Worm (Caenorhabditis elegans) whole organism, L4 larva: ENCODE results near the gene smc-3.

ENCODE experiments used
- T20F7.1 ChIP-seq: fragments of 200-800 bp; sonication (Bioruptor generic); optimal IDR thresholded peaks from 2 replicates; lab custom pipeline; 2018; ENCODE audit warnings: mild to moderate bottlenecking, missing genetic modification characterization, missing compliant biosample characterization
- T26A8.4 ChIP-seq: fragments of 200-800 bp; sonication (Bioruptor generic); IDR thresholded peaks from 2 replicates; pipeline ENCODE4 v1.3.6; 2022; ENCODE audit warnings: missing genetic modification characterization, missing compliant biosample characterization
- Y75B8A.6 ChIP-seq: fragments of 200-800 bp; sonication (Bioruptor generic); IDR thresholded peaks from 2 replicates; pipeline ENCODE4 v1.3.6; 2022; ENCODE audit warnings: missing genetic modification reagents, missing genetic modification characterization, missing compliant biosample characterization
- aha-1 ChIP-seq: fragments of 150-350 bp; peaks from one replicate; lab custom pipeline; 2014; ENCODE audit warnings: missing biosample characterization, missing genetic modification characterization
- aly-2 ChIP-seq: sonication (generic microtip); optimal IDR thresholded peaks from 2 replicates; lab custom pipeline; 2018; ENCODE audit warnings: missing biosample characterization, missing genetic modification characterization
- ceh-28 ChIP-seq: fragments of 150-350 bp; optimal IDR thresholded peaks from 2 replicates; lab custom pipeline; 2014; ENCODE audit warnings: missing biosample characterization, missing genetic modification reagents, missing genetic modification characterization
- ctbp-1 ChIP-seq: fragments of 200-800 bp; sonication (Bioruptor generic); IDR thresholded peaks from 2 replicates; pipeline ENCODE4 v1.3.6; 2022; ENCODE audit warnings: missing genetic modification reagents, missing genetic modification characterization, missing compliant biosample characterization
- daf-12 ChIP-seq: fragments of 150-350 bp; optimal IDR thresholded peaks from 2 replicates; lab custom pipeline; 2014; ENCODE audit warnings: missing biosample characterization, missing genetic modification reagents, missing genetic modification characterization
- daf-19 ChIP-seq: fragments of 200-800 bp; sonication (Bioruptor generic); conservative IDR thresholded peaks from 2 replicates; pipeline ENCODE4 v1.3.6; 2022; ENCODE audit warnings: missing genetic modification characterization, missing compliant biosample characterization
- dmd-6 ChIP-seq: fragments of 200-800 bp; sonication (Bioruptor generic); IDR thresholded peaks from 2 replicates; pipeline ENCODE4 v1.3.6; 2022; ENCODE audit warnings: missing genetic modification reagents, missing genetic modification characterization, missing compliant biosample characterization
- dmd-8 ChIP-seq: fragments of 200-800 bp; sonication (Bioruptor generic); IDR thresholded peaks from 2 replicates; pipeline ENCODE4 v1.3.6; 2022; ENCODE audit warnings: missing genetic modification characterization, missing compliant biosample characterization
- dpl-1 ChIP-seq: fragments of 150-350 bp; optimal IDR thresholded peaks from 2 replicates; lab custom pipeline; 2014; ENCODE audit warnings: missing biosample characterization, missing genetic modification reagents, missing genetic modification characterization
- duxl-1 ChIP-seq: sonication (generic microtip); optimal IDR thresholded peaks from 2 replicates; lab custom pipeline; 2016; ENCODE audit warnings: mild to moderate bottlenecking, missing genetic modification characterization, moderate library complexity, missing compliant biosample characterization; ENCODE audit not compliant: poor library complexity
- dve-1 ChIP-seq: sonication (generic microtip); optimal IDR thresholded peaks from 2 replicates; lab custom pipeline; 2017; ENCODE audit warnings: antibody characterized with exemption, mild to moderate bottlenecking, missing genetic modification characterization, missing compliant biosample characterization; ENCODE audit not compliant: insufficient read depth
- egl-43 ChIP-seq: fragments of 200-800 bp; sonication (Bioruptor generic); IDR thresholded peaks from 2 replicates; pipeline ENCODE4 v1.3.6; 2022; ENCODE audit warnings: missing genetic modification reagents, missing genetic modification characterization, missing compliant biosample characterization
- fkh-10 ChIP-seq: fragments of 150-350 bp; optimal IDR thresholded peaks from 2 replicates; lab custom pipeline; 2014; ENCODE audit warnings: missing biosample characterization, missing genetic modification reagents, missing genetic modification characterization
- fos-1 ChIP-seq: fragments of 150-350 bp; optimal IDR thresholded peaks from 2 replicates; lab custom pipeline; 2014; ENCODE audit warnings: missing biosample characterization, missing genetic modification characterization
- hif-1 ChIP-seq, 2 experiments: sonication (generic microtip); optimal IDR thresholded peaks; 2 replicates each; lab custom pipeline; 2016 to 2017; ENCODE audit warnings: missing compliant biosample characterization in 2 of 2, missing genetic modification characterization in 2 of 2, missing genetic modification reagents in 2 of 2, missing genotype in 2 of 2, mild to moderate bottlenecking in 1 of 2
- hlh-11 ChIP-seq: fragments of 200-800 bp; sonication (Bioruptor generic); optimal IDR thresholded peaks from 2 replicates; lab custom pipeline; 2018; ENCODE audit warnings: mild to moderate bottlenecking, missing genetic modification characterization, missing compliant biosample characterization
- hlh-30 ChIP-seq: sonication (generic microtip); optimal IDR thresholded peaks from 2 replicates; lab custom pipeline; 2017; ENCODE audit warnings: antibody characterized with exemption, mild to moderate bottlenecking, missing genetic modification characterization, missing compliant biosample characterization; ENCODE audit not compliant: insufficient read depth
- lin-29 ChIP-seq: fragments of 200-800 bp; sonication (Bioruptor generic); IDR thresholded peaks from 2 replicates; pipeline ENCODE4 v1.3.6; 2022; ENCODE audit warnings: missing genetic modification reagents, missing genetic modification characterization, missing compliant biosample characterization
- lir-3 ChIP-seq: sonication (generic microtip); optimal IDR thresholded peaks from 2 replicates; lab custom pipeline; 2016; ENCODE audit warnings: mild to moderate bottlenecking, missing genetic modification characterization, missing compliant biosample characterization
- madf-5 ChIP-seq, 2 experiments: fragments of 200-800 bp; sonication (Bioruptor generic); IDR thresholded peaks; 2 replicates each; pipeline ENCODE4 v1.3.6; 2022; ENCODE audit warnings: missing compliant biosample characterization in 2 of 2, missing genetic modification characterization in 2 of 2
- madf-9 ChIP-seq: fragments of 200-800 bp; sonication (Bioruptor generic); conservative IDR thresholded peaks from 2 replicates; pipeline ENCODE4 v1.3.6; 2022; ENCODE audit warnings: missing genetic modification reagents, missing genetic modification characterization, missing compliant biosample characterization
- mep-1 ChIP-seq: fragments of 150-350 bp; sonication (generic microtip); optimal IDR thresholded peaks from 3 replicates; lab custom pipeline; 2014; ENCODE audit warnings: missing biosample characterization, missing genetic modification characterization
- nhr-237 ChIP-seq: sonication (generic microtip); optimal IDR thresholded peaks from 2 replicates; lab custom pipeline; 2017; ENCODE audit warnings: missing biosample characterization, missing genetic modification characterization
- nhr-25 ChIP-seq: sonication (generic microtip); optimal IDR thresholded peaks from 2 replicates; lab custom pipeline; 2017; ENCODE audit warnings: missing genetic modification characterization, mild to moderate bottlenecking, missing compliant biosample characterization, antibody characterized with exemption, moderate library complexity, borderline replicate concordance; ENCODE audit not compliant: insufficient read depth
- nhr-28 ChIP-seq: fragments of 150-350 bp; optimal IDR thresholded peaks from 2 replicates; lab custom pipeline; 2014; ENCODE audit warnings: missing biosample characterization, missing genetic modification characterization
- nhr-48 ChIP-seq: sonication (generic microtip); optimal IDR thresholded peaks from 2 replicates; lab custom pipeline; 2016; ENCODE audit warnings: mild to moderate bottlenecking, missing genetic modification characterization, missing compliant biosample characterization
- php-3 ChIP-seq: fragments of 200-800 bp; sonication (Bioruptor generic); IDR thresholded peaks from 2 replicates; pipeline ENCODE4 v1.3.6; 2022; ENCODE audit warnings: missing genetic modification reagents, missing genetic modification characterization, missing compliant biosample characterization
- set-16 ChIP-seq: fragments of 200-800 bp; sonication (Bioruptor generic); IDR thresholded peaks from 2 replicates; pipeline ENCODE4 v1.3.6; 2022; ENCODE audit warnings: missing genetic modification reagents, missing genetic modification characterization, missing compliant biosample characterization
- spr-3 ChIP-seq: fragments of 200-800 bp; sonication (Bioruptor generic); optimal IDR thresholded peaks from 2 replicates; lab custom pipeline; 2018; ENCODE audit warnings: mild to moderate bottlenecking, missing genetic modification characterization, missing compliant biosample characterization
- tra-1 ChIP-seq: fragments of 200-800 bp; sonication (Bioruptor generic); IDR thresholded peaks from 2 replicates; pipeline ENCODE4 v1.3.6; 2022; ENCODE audit warnings: missing genetic modification reagents, missing genetic modification characterization, missing compliant biosample characterization
- unc-130 ChIP-seq: sonication (generic microtip); optimal IDR thresholded peaks from 2 replicates; lab custom pipeline; 2016; ENCODE audit warnings: missing genetic modification reagents, missing genetic modification characterization, missing compliant biosample characterization
- unc-62 ChIP-seq, 3 experiments: fragments of 150-350 bp in 1 of 3; sonication (generic microtip); optimal IDR thresholded peaks in 2 of 3; peaks in 1 of 3; 1 replicate in 1 of 3; 2 replicates in 2 of 3; lab custom pipeline; 2014 to 2017; ENCODE audit warnings: missing biosample characterization in 3 of 3, missing genetic modification characterization in 3 of 3, missing genetic modification reagents in 3 of 3, missing genotype in 1 of 3
- zip-2 ChIP-seq: fragments of 150-350 bp; optimal IDR thresholded peaks from 2 replicates; lab custom pipeline; 2014; ENCODE audit warnings: missing biosample characterization, missing genetic modification characterization

smc-3 gene

ce11 chrIII:11251718-11252441, 38.8 kb upstream of the smc-3 start, which contains the start of gene Y47D3A.32 (continued):
- TF ChIP-seq nhr-237 (tag; lab: Kevin White, UChicago) (no peak), mep-1 (peak; percentile 33), aly-2 (no peak), dpl-1 (GFP tag; lab: Kevin White, UChicago) (no peak), set-16 (GFP tag; lab: Robert Waterston, UW) (no peak), lin-29 (GFP tag; lab: Robert Waterston, UW) (no peak), spr-3 (GFP tag; lab: Kevin White, UChicago) (no peak), unc-130 (GFP tag; lab: Kevin White, UChicago) (no peak), madf-5 (GFP tag; IDR thresholded peaks at IDR 0.05; lab: Robert Waterston, UW) (no peak), Y75B8A.6 (GFP tag; lab: Robert Waterston, UW) (no peak), madf-9 (GFP tag; lab: Robert Waterston, UW) (no peak), fos-1 (tag; lab: Kevin White, UChicago) (no peak), tra-1 (GFP tag; lab: Robert Waterston, UW) (no peak)
- TF ChIP-seq, all 104 proteins: peak for 9

DNA sequence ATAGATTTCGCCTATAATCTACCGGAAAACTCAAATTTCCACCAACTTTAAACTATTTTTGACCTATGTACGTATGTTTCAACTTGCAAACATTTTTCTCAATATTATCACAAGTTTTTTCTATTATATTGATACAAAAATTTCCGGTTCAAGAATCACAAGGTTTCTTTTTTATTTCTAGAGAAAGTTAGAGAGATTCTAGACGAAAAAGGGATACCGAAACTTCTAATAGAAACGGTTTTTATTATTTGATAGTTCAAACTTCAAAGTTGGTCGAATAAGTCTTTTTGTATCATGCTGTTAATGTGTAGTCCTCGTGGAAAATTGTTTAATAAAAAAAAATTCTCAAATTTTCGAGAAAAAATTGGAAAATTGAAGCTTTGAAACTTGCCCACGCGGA, 35.6 kb upstream of the smc-3 start:
- TF ChIP-seq T20F7.1 (GFP tag; lab: Kevin White, UChicago) (peak; percentile 8), dve-1 (peak; percentile 22), unc-62 (GFP tag; optimal IDR thresholded peaks at IDR 0.05 in 1 of 2; lab: Kevin White, UChicago) (peak in 1 of 2 experiments; percentile 21), unc-62 (tag; optimal IDR thresholded peaks at IDR 0.05; lab: Kevin White, UChicago) (no peak), hif-1 (tag; optimal IDR thresholded peaks at IDR 0.05; lab: Kevin White, UChicago) (no peak), nhr-28 (tag; lab: Kevin White, UChicago) (peak; percentile 12), aha-1 (tag; lab: Kevin White, UChicago) (peak; percentile 17), hlh-30 (tag; lab: Kevin White, UChicago) (peak; percentile 58), ctbp-1 (GFP tag; lab: Robert Waterston, UW) (no peak), mep-1 (peak; percentile 27), duxl-1 (tag; lab: Kevin White, UChicago) (no peak), dmd-6 (0 out of 2 replicates have a peak, but pooled peaks have one; percentile 11), tra-1 (GFP tag; lab: Robert Waterston, UW) (no peak), lir-3 (tag; lab: Kevin White, UChicago) (no peak), fkh-10 (GFP tag; lab: Kevin White, UChicago) (no peak)

ce11 chrIII:11262089-11262488, 28.6 kb upstream of the smc-3 start:
- peak; percentile 21 for TF ChIP-seq nhr-48 (tag; lab: Kevin White, UChicago)
- TF ChIP-seq hlh-11 (tag; lab: Kevin White, UChicago): peak; percentile 23
- TF ChIP-seq dmd-8 (GFP tag; lab: Robert Waterston, UW): no peak
- TF ChIP-seq T20F7.1 (GFP tag; lab: Kevin White, UChicago): peak; percentile 25
- TF ChIP-seq unc-62 (GFP tag; optimal IDR thresholded peaks at IDR 0.05 in 1 of 2; lab: Kevin White, UChicago): peak in 1 of 2 experiments; percentile 46
- TF ChIP-seq unc-62 (tag; optimal IDR thresholded peaks at IDR 0.05; lab: Kevin White, UChicago): no peak
- TF ChIP-seq hlh-30 (tag; lab: Kevin White, UChicago): peak; percentile 22
- TF ChIP-seq ceh-28 (tag; lab: Kevin White, UChicago): no peak
- TF ChIP-seq daf-12: no peak
- peak; percentile 19 for TF ChIP-seq dve-1
- no peak for TF ChIP-seq T26A8.4 (GFP tag; lab: Robert Waterston, UW)
- no peak for TF ChIP-seq daf-19 (GFP tag; lab: Robert Waterston, UW)
- TF ChIP-seq nhr-25: no peak
- TF ChIP-seq mep-1: peak; percentile 7
- no peak for TF ChIP-seq zip-2 (tag; lab: Kevin White, UChicago)
- TF ChIP-seq php-3: no peak
- TF ChIP-seq madf-9 (GFP tag; lab: Robert Waterston, UW): no peak
- no peak for TF ChIP-seq egl-43 (GFP tag; lab: Robert Waterston, UW)
- no peak for TF ChIP-seq madf-5 (GFP tag; IDR thresholded peaks at IDR 0.05; lab: Robert Waterston, UW)
